Worm (Caenorhabditis elegans) whole organism, L3 larva: ENCODE results near the gene R07B7.10.
"Not testable (repeated sequence)": the region's sequence is repeated elsewhere in the genome, so short reads cannot be mapped to it uniquely, and the experiment has no call there.

Experiments
- R02D3.7 ChIP-seq: fragments of 150-350 bp; optimal IDR thresholded peaks from 2 replicates; lab custom pipeline; 2014; ENCODE audit warnings: missing biosample characterization, missing genetic modification characterization
- ZK546.5 ChIP-seq: sonication (generic microtip); optimal IDR thresholded peaks from 2 replicates; lab custom pipeline; 2017; ENCODE audit warnings: missing biosample characterization, missing genetic modification characterization
- aly-2 ChIP-seq: fragments of 150-350 bp; optimal IDR thresholded peaks from 2 replicates; lab custom pipeline; 2014; ENCODE audit warnings: missing biosample characterization, missing genetic modification characterization
- ceh-28 ChIP-seq: fragments of 150-350 bp; optimal IDR thresholded peaks from 2 replicates; lab custom pipeline; 2014; ENCODE audit warnings: missing biosample characterization, missing genetic modification reagents, missing genetic modification characterization
- ceh-82 ChIP-seq: fragments of 150-350 bp; optimal IDR thresholded peaks from 2 replicates; lab custom pipeline; 2014; ENCODE audit warnings: missing biosample characterization, missing genetic modification characterization
- ceh-9 ChIP-seq: sonication (generic microtip); optimal IDR thresholded peaks from 2 replicates; lab custom pipeline; 2018; ENCODE audit warnings: missing biosample characterization, missing genetic modification characterization
- egl-27 ChIP-seq: sonication (generic microtip); optimal IDR thresholded peaks from 4 replicates; lab custom pipeline; 2017; ENCODE audit warnings: missing biosample characterization, missing genetic modification reagents, missing genetic modification characterization
- elt-2 ChIP-seq: sonication (generic microtip); optimal IDR thresholded peaks from 2 replicates; lab custom pipeline; 2016; ENCODE audit warnings: missing genetic modification reagents, mild to moderate bottlenecking, missing genetic modification characterization, missing compliant biosample characterization
- elt-3 ChIP-seq, 3 experiments: fragments of 150-350 bp in 1 of 3; sonication (generic microtip) in 2 of 3; optimal IDR thresholded peaks; 2 replicates in 2 of 3; 4 replicates in 1 of 3; lab custom pipeline; 2014 to 2017; ENCODE audit warnings: missing biosample characterization in 3 of 3, missing genetic modification characterization in 3 of 3
- eor-1 ChIP-seq, 2 experiments: fragments of 150-350 bp; optimal IDR thresholded peaks; 2 replicates each; lab custom pipeline; 2014 to 2018; ENCODE audit warnings: missing biosample characterization in 2 of 2, missing genetic modification characterization in 2 of 2
- fkh-2 ChIP-seq: fragments of 150-350 bp; optimal IDR thresholded peaks from 2 replicates; lab custom pipeline; 2014; ENCODE audit warnings: missing biosample characterization, missing genetic modification reagents, missing genetic modification characterization
- hmg-11 ChIP-seq: sonication (generic microtip); optimal IDR thresholded peaks from 2 replicates; lab custom pipeline; 2016; ENCODE audit warnings: missing genetic modification characterization, missing compliant biosample characterization
- jun-1 ChIP-seq: fragments of 150-350 bp; optimal IDR thresholded peaks from 2 replicates; lab custom pipeline; 2014; ENCODE audit warnings: missing biosample characterization, missing genetic modification reagents, missing genetic modification characterization
- lin-39 ChIP-seq: fragments of 150-350 bp; optimal IDR thresholded peaks from 2 replicates; lab custom pipeline; 2018; ENCODE audit warnings: missing biosample characterization, missing genetic modification reagents, missing genetic modification characterization
- mdl-1 ChIP-seq: fragments of 150-350 bp; optimal IDR thresholded peaks from 2 replicates; lab custom pipeline; 2014; ENCODE audit warnings: missing biosample characterization, missing genetic modification characterization
- mml-1 ChIP-seq: fragments of 150-350 bp; sonication (generic microtip); optimal IDR thresholded peaks from 3 replicates; lab custom pipeline; 2014; ENCODE audit warnings: missing biosample characterization, missing genetic modification characterization
- nhr-11 ChIP-seq: fragments of 150-350 bp; optimal IDR thresholded peaks from 2 replicates; lab custom pipeline; 2014; ENCODE audit warnings: missing biosample characterization, missing genetic modification characterization
- nhr-12 ChIP-seq: fragments of 150-350 bp; optimal IDR thresholded peaks from 2 replicates; lab custom pipeline; 2014; ENCODE audit warnings: missing biosample characterization, missing genetic modification characterization
- nhr-237 ChIP-seq: fragments of 150-350 bp; optimal IDR thresholded peaks from 2 replicates; lab custom pipeline; 2014; ENCODE audit warnings: missing biosample characterization, missing genetic modification characterization
- nhr-25 ChIP-seq: sonication (generic microtip); optimal IDR thresholded peaks from 2 replicates; lab custom pipeline; 2017; ENCODE audit warnings: missing biosample characterization, missing genetic modification characterization
- nhr-77 ChIP-seq: fragments of 150-350 bp; optimal IDR thresholded peaks from 2 replicates; lab custom pipeline; 2014; ENCODE audit warnings: missing biosample characterization, missing genetic modification characterization
- pqm-1 ChIP-seq: fragments of 150-350 bp; optimal IDR thresholded peaks from 2 replicates; lab custom pipeline; 2017; ENCODE audit warnings: missing biosample characterization, missing genetic modification characterization, inconsistent platforms
- sea-2 ChIP-seq: fragments of 150-350 bp; sonication (generic microtip); optimal IDR thresholded peaks from 4 replicates; lab custom pipeline; 2014; ENCODE audit warnings: missing biosample characterization, missing genetic modification reagents, missing genetic modification characterization
- skn-1 ChIP-seq: fragments of 150-350 bp; optimal IDR thresholded peaks from 2 replicates; lab custom pipeline; 2014; ENCODE audit warnings: missing biosample characterization, missing genetic modification characterization
- tbx-2 ChIP-seq: sonication (generic microtip); optimal IDR thresholded peaks from 2 replicates; lab custom pipeline; 2016; ENCODE audit warnings: mild to moderate bottlenecking, missing genetic modification characterization, missing compliant biosample characterization
- unc-39 ChIP-seq: sonication (generic microtip); optimal IDR thresholded peaks from 4 replicates; lab custom pipeline; 2017; ENCODE audit warnings: missing biosample characterization, missing genetic modification characterization
- unc-62 ChIP-seq: fragments of 150-350 bp; sonication (generic microtip); optimal IDR thresholded peaks from 4 replicates; lab custom pipeline; 2014; ENCODE audit warnings: missing biosample characterization, missing genetic modification reagents, missing genetic modification characterization
- zag-1 ChIP-seq: fragments of 150-350 bp; optimal IDR thresholded peaks from 2 replicates; lab custom pipeline; 2014; ENCODE audit warnings: missing biosample characterization, missing genetic modification characterization
- ztf-11 ChIP-seq: fragments of 150-350 bp; optimal IDR thresholded peaks from 2 replicates; lab custom pipeline; 2014; ENCODE audit warnings: missing biosample characterization, missing genetic modification characterization
- ztf-4 ChIP-seq: fragments of 150-350 bp; optimal IDR thresholded peaks from 2 replicates; lab custom pipeline; 2014; ENCODE audit warnings: missing biosample characterization, missing genetic modification characterization

The R07B7.10 gene

DNA sequence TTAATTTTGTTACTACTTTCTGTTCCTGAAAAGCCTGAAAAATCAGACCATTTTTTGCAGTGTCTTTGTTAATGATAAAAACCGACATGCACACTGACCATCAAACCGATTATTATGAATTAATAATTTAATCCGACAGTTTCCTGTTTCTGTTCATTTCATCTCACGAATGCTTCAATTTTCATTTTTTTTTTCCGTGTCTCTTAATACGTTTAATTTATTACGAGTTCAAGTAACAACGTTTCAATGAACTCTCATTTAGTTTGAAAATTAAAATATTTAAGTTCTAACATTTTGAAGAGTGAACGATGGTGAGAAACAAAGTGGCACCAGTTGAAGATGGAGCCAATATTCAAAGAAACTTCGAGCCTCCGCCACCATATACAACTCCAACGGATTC is 31.7 kb downstream of the R07B7.10 start, which contains the start of gene spin-1:
Gene spin-1, plus strand, starts transcription at position 301 of the 400 bp plus-strand sequence.
- TF ChIP-seq elt-3 (tag; optimal IDR thresholded peaks at IDR 0.05; lab: Kevin White, UChicago) (no peak), ztf-4 (no peak), nhr-25 (no peak), sea-2 (GFP tag; lab: Kevin White, UChicago) (no peak), ceh-82 (no peak), ceh-9 (no peak), skn-1 (tag; lab: Kevin White, UChicago) (no peak), nhr-12 (tag; lab: Kevin White, UChicago) (no peak), aly-2 (no peak), jun-1 (tag; lab: Kevin White, UChicago) (no peak), zag-1 (tag; lab: Kevin White, UChicago) (no peak), fkh-2 (tag; lab: Kevin White, UChicago) (no peak), eor-1 (tag; optimal IDR thresholded peaks at IDR 0.05; lab: Kevin White, UChicago) (no peak), hmg-11 (tag; lab: Kevin White, UChicago) (no peak), ztf-11 (tag; lab: Kevin White, UChicago) (no peak), egl-27 (tag; lab: Kevin White, UChicago) (no peak)

DNA sequence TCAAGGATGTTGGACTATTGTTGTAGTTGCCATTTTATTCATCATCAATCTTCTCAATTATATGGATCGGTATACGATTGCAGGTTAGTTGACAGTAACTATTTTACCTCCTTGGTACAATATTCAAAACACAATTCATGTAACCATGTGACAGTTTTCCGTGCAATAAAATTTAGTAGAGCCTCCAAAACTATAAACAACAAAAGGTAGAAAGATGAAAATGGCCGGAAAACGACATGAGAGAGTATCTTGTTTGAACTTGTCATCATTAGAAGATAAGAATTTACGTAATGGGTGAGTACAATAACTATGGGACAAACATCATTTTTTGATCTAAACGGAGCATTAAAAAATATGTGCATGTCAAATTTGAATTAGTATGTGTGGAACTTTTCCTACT is 32.1 kb downstream of the R07B7.10 start:
- TF ChIP-seq pqm-1 (peak; percentile 14), nhr-77 (tag; lab: Kevin White, UChicago) (no peak), tbx-2 (tag; lab: Kevin White, UChicago) (no peak), unc-39 (tag; lab: Kevin White, UChicago) (no peak), elt-2 (tag; lab: Kevin White, UChicago) (peak; percentile 17), nhr-11 (tag; lab: Kevin White, UChicago) (no peak), lin-39 (tag; lab: Kevin White, UChicago) (no peak)

DNA sequence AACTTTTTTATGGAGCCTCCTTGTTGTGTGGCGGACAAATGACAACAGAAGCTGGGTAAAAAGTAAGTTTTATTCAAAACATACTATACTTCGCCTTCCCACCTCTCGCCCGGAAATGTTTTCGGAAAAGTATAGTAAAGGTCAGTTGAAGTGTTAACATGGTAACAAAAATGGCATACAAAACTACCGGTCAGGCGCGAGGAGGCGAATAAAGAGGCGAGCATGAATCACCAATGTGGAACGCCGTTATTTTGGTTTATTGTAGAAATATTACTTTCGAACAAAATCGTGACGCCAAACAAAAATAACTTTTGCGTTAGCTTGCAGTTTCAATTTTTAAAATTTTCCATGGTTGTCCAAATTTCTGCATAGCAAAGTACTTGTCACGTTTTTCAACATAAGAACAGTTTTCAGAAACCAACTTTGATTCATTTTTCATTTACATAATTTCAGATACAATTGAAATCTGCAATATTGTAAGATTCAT is 34.6 kb downstream of the R07B7.10 start, which contains the start of gene C13C4.8:
Gene C13C4.8, plus strand, starts transcription at position 437 of the 487 bp plus-strand sequence.
- TF ChIP-seq R02D3.7 (tag; lab: Kevin White, UChicago) (no peak), nhr-237 (tag; lab: Kevin White, UChicago) (no peak), ceh-28 (no peak), aly-2 (no peak), elt-3 (tag; optimal IDR thresholded peaks at IDR 0.05; lab: Kevin White, UChicago) (no peak), hmg-11 (tag; lab: Kevin White, UChicago) (no peak), nhr-11 (tag; lab: Kevin White, UChicago) (no peak), pqm-1 (no peak)

DNA sequence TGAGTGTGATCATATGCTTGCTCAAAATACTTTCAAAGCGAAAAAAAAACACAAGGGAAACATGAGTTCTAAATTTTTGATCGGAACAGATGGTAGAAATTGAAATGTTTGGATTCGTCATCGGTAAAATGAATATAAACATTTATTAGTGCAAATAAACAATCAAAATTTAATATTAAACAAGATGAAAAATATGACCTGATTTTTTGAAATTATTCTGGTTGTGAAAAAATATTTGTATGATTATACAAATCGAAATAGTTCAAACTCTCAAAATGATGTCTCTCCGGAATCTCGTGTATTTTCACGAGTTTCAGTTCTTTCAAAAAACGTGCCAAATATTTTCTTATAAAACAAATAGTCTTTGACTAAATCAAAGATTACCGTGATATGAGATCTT is 37.4 kb downstream of the R07B7.10 start, which contains the start of gene C13C4.7:
Gene C13C4.7, minus strand, starts transcription at position 101 of the 400 bp plus-strand sequence.
- TF ChIP-seq fkh-2 (tag; lab: Kevin White, UChicago) = no peak
- no peak for TF ChIP-seq unc-62
- TF ChIP-seq hmg-11 (tag; lab: Kevin White, UChicago) = no peak
- TF ChIP-seq pqm-1 = no peak

DNA sequence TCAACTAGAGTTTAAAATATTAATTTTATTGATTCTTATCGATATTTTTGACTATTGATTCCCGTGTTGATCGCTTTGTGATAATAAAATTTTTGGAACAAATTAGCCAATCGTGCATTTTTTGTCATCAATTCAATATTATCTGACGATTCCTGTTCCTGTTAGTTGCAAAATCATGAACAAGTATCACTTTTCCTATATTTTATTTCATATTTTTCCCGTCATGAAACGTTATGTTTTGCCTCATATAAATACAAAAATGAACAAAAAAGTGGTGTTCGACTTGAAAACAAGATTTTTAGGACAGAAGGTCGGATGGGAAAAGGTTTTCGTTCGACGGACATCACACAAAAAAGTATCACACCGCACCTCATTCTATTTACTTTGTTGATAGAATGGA is 38.3 kb downstream of the R07B7.10 start, which contains the start of gene C13C4.6:
Gene C13C4.6, plus strand, starts transcription at position 301 of the 400 bp plus-strand sequence.
- TF ChIP-seq aly-2 (no peak), elt-2 (tag; lab: Kevin White, UChicago) (peak; percentile 10)

DNA sequence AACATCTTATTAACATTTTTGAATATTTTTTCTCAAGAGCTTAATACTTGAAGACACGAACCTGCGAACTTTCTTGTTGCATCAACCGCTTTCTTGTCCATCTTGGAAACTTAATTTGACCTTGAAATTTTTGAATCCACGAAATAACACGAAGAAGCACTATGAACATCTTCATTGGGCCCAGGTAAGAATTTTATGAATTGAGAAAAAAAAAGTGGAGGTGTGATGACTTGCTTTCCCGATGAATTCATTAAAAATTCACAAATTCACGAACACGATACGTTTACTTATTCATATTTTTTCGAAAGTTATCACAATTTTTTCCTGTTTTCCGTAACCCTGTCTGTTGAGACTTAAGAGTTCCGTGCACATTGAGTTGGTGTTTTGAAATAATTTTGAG is 47.7 kb downstream of the R07B7.10 start, which contains the start of gene C27A7.6:
Gene C27A7.6, minus strand, starts transcription at position 101 of the 400 bp plus-strand sequence.
- TF ChIP-seq ZK546.5, mdl-1, elt-2 (tag; lab: Kevin White, UChicago): not testable (repeated sequence)

DNA sequence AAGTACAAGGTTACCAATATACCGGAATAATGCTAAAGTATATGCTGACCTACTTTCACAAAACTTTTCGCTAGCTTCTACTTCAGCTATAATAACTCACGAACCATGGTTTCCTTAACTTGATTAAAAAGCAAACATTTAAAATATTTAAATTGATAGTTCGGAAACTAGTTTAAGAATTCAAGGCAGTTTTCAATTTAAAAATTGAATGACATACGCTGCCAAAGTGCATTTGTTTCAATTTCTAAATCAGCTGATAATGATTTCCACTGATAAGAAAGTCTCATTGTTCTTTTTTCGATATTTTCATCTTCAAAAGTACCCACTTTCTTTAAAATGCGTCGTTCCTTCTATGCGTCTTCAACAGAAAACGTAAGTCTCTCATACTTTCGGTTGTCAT is 48.1 kb downstream of the R07B7.10 start, which contains the start of gene enpp-1:
Gene enpp-1, plus strand, starts transcription at position 301 of the 400 bp plus-strand sequence.
- not testable (repeated sequence) for TF ChIP-seq mml-1, ZK546.5, R02D3.7 (tag; lab: Kevin White, UChicago)
